Worm (Caenorhabditis elegans): ENCODE data around the gene C09B8.3.

- TF ChIP-seq ama-1 (optimal IDR thresholded peaks at IDR 0.05) (no peak), pes-1 (GFP tag; IDR thresholded peaks at IDR 0.05) (no peak), B0310.2 (tag; optimal IDR thresholded peaks at IDR 0.05) (no peak)
Observed at ce11 chrX:6041995-6042481, 31.6 kb upstream of the C09B8.3 start.
